Worm (Caenorhabditis elegans) whole organism, L4 larva: Measurements from ENCODE around the gene Y37E11AM.4.

Experiments used
- F10B5.3 ChIP-seq: sonication (generic microtip); optimal IDR thresholded peaks from 2 replicates; lab custom pipeline; 2016; ENCODE audit warnings: mild to moderate bottlenecking, missing genetic modification characterization, missing compliant biosample characterization
- T26A8.4 ChIP-seq: fragments of 200-800 bp; sonication (Bioruptor generic); IDR thresholded peaks from 2 replicates; pipeline ENCODE4 v1.3.6; 2022; ENCODE audit warnings: missing genetic modification characterization, missing compliant biosample characterization
- Y75B8A.6 ChIP-seq: fragments of 200-800 bp; sonication (Bioruptor generic); IDR thresholded peaks from 2 replicates; pipeline ENCODE4 v1.3.6; 2022; ENCODE audit warnings: missing genetic modification reagents, missing genetic modification characterization, missing compliant biosample characterization
- ZK337.2 ChIP-seq: fragments of 200-800 bp; sonication (Bioruptor generic); IDR thresholded peaks from 2 replicates; pipeline ENCODE4 v1.3.6; 2022; ENCODE audit warnings: missing genetic modification reagents, missing genetic modification characterization, missing compliant biosample characterization
- ZK546.5 ChIP-seq, 2 experiments: sonication (generic microtip); optimal IDR thresholded peaks; 2 replicates each; lab custom pipeline; 2017; ENCODE audit warnings: missing biosample characterization in 2 of 2, missing genetic modification characterization in 2 of 2
- aly-2 ChIP-seq: sonication (generic microtip); optimal IDR thresholded peaks from 2 replicates; lab custom pipeline; 2018; ENCODE audit warnings: missing biosample characterization, missing genetic modification characterization
- ceh-32 ChIP-seq: sonication (generic microtip); optimal IDR thresholded peaks from 2 replicates; lab custom pipeline; 2016; ENCODE audit warnings: mild to moderate bottlenecking, missing genetic modification characterization, missing compliant biosample characterization; ENCODE audit not compliant: poor library complexity
- ceh-62 ChIP-seq: sonication (generic microtip); optimal IDR thresholded peaks from 2 replicates; lab custom pipeline; 2017; ENCODE audit warnings: missing biosample characterization, missing genetic modification characterization
- ctbp-1 ChIP-seq: fragments of 200-800 bp; sonication (Bioruptor generic); IDR thresholded peaks from 2 replicates; pipeline ENCODE4 v1.3.6; 2022; ENCODE audit warnings: missing genetic modification reagents, missing genetic modification characterization, missing compliant biosample characterization
- daf-16 ChIP-seq, 3 experiments: sonication (generic microtip); optimal IDR thresholded peaks; 2 replicates each; lab custom pipeline; 2016 to 2017; ENCODE audit warnings: missing genetic modification characterization in 3 of 3, missing genetic modification reagents in 3 of 3, mild to moderate bottlenecking in 2 of 3, missing compliant biosample characterization in 2 of 3, missing biosample characterization in 1 of 3, moderate library complexity in 1 of 3
- daf-8 ChIP-seq: fragments of 200-800 bp; sonication (Bioruptor generic); IDR thresholded peaks from 2 replicates; pipeline ENCODE4 v1.3.6; 2022; ENCODE audit warnings: missing genetic modification characterization, missing compliant biosample characterization
- dmd-6 ChIP-seq: fragments of 200-800 bp; sonication (Bioruptor generic); IDR thresholded peaks from 2 replicates; pipeline ENCODE4 v1.3.6; 2022; ENCODE audit warnings: missing genetic modification reagents, missing genetic modification characterization, missing compliant biosample characterization
- dmd-8 ChIP-seq: fragments of 200-800 bp; sonication (Bioruptor generic); IDR thresholded peaks from 2 replicates; pipeline ENCODE4 v1.3.6; 2022; ENCODE audit warnings: missing genetic modification characterization, missing compliant biosample characterization
- dpl-1 ChIP-seq: fragments of 150-350 bp; optimal IDR thresholded peaks from 2 replicates; lab custom pipeline; 2014; ENCODE audit warnings: missing biosample characterization, missing genetic modification reagents, missing genetic modification characterization
- dve-1 ChIP-seq: sonication (generic microtip); optimal IDR thresholded peaks from 2 replicates; lab custom pipeline; 2017; ENCODE audit warnings: antibody characterized with exemption, mild to moderate bottlenecking, missing genetic modification characterization, missing compliant biosample characterization; ENCODE audit not compliant: insufficient read depth
- egl-27 ChIP-seq: sonication (generic microtip); optimal IDR thresholded peaks from 3 replicates; lab custom pipeline; 2017; ENCODE audit warnings: missing biosample characterization, missing genetic modification reagents, missing genetic modification characterization
- egl-43 ChIP-seq: fragments of 200-800 bp; sonication (Bioruptor generic); IDR thresholded peaks from 2 replicates; pipeline ENCODE4 v1.3.6; 2022; ENCODE audit warnings: missing genetic modification reagents, missing genetic modification characterization, missing compliant biosample characterization
- fos-1 ChIP-seq: fragments of 150-350 bp; optimal IDR thresholded peaks from 2 replicates; lab custom pipeline; 2014; ENCODE audit warnings: missing biosample characterization, missing genetic modification characterization
- gei-8 ChIP-seq: fragments of 200-800 bp; sonication (Bioruptor generic); optimal IDR thresholded peaks from 2 replicates; lab custom pipeline; 2018; ENCODE audit warnings: mild to moderate bottlenecking, missing genetic modification characterization, missing compliant biosample characterization
- jun-1 ChIP-seq: fragments of 150-350 bp; optimal IDR thresholded peaks from 2 replicates; lab custom pipeline; 2014; ENCODE audit warnings: missing biosample characterization, missing genetic modification reagents, missing genetic modification characterization
- lir-3 ChIP-seq: sonication (generic microtip); optimal IDR thresholded peaks from 2 replicates; lab custom pipeline; 2016; ENCODE audit warnings: mild to moderate bottlenecking, missing genetic modification characterization, missing compliant biosample characterization
- lsy-2 ChIP-seq, 2 experiments: fragments of 150-350 bp in 1 of 2; sonication (generic microtip) in 1 of 2; optimal IDR thresholded peaks; 2 replicates each; lab custom pipeline; 2014 to 2017; ENCODE audit warnings: missing biosample characterization in 2 of 2, missing genetic modification characterization in 2 of 2
- madf-5 ChIP-seq, 2 experiments: fragments of 200-800 bp; sonication (Bioruptor generic); IDR thresholded peaks; 2 replicates each; pipeline ENCODE4 v1.3.6; 2022; ENCODE audit warnings: missing compliant biosample characterization in 2 of 2, missing genetic modification characterization in 2 of 2
- madf-9 ChIP-seq: fragments of 200-800 bp; sonication (Bioruptor generic); conservative IDR thresholded peaks from 2 replicates; pipeline ENCODE4 v1.3.6; 2022; ENCODE audit warnings: missing genetic modification reagents, missing genetic modification characterization, missing compliant biosample characterization
- mdl-1 ChIP-seq, 2 experiments: fragments of 150-350 bp in 1 of 2; sonication (generic microtip) in 1 of 2; optimal IDR thresholded peaks; 2 replicates each; lab custom pipeline; 2014 to 2017; ENCODE audit warnings: missing biosample characterization in 2 of 2, missing genetic modification characterization in 2 of 2
- mdt-29 ChIP-seq: fragments of 200-800 bp; sonication (Bioruptor generic); IDR thresholded peaks from 2 replicates; pipeline ENCODE4 v1.3.6; 2022; ENCODE audit warnings: missing genetic modification reagents, missing genetic modification characterization, missing compliant biosample characterization
- mxl-2 ChIP-seq: fragments of 200-800 bp; sonication (Bioruptor generic); conservative IDR thresholded peaks from 2 replicates; pipeline ENCODE4 v1.3.6; 2022; ENCODE audit warnings: missing genetic modification reagents, missing genetic modification characterization, missing compliant biosample characterization
- nhr-11 ChIP-seq: fragments of 150-350 bp; optimal IDR thresholded peaks from 2 replicates; lab custom pipeline; 2014; ENCODE audit warnings: missing biosample characterization, missing genetic modification characterization
- nhr-28 ChIP-seq: fragments of 150-350 bp; optimal IDR thresholded peaks from 2 replicates; lab custom pipeline; 2014; ENCODE audit warnings: missing biosample characterization, missing genetic modification characterization
- nhr-41 ChIP-seq: fragments of 200-800 bp; sonication (Bioruptor generic); IDR thresholded peaks from 2 replicates; pipeline ENCODE4 v1.3.6; 2022; ENCODE audit warnings: missing genetic modification reagents, missing genetic modification characterization, missing compliant biosample characterization
- nhr-48 ChIP-seq: sonication (generic microtip); optimal IDR thresholded peaks from 2 replicates; lab custom pipeline; 2016; ENCODE audit warnings: mild to moderate bottlenecking, missing genetic modification characterization, missing compliant biosample characterization
- nhr-76 ChIP-seq: fragments of 150-350 bp; optimal IDR thresholded peaks from 2 replicates; lab custom pipeline; 2014; ENCODE audit warnings: missing biosample characterization, missing genetic modification characterization
- php-3 ChIP-seq: fragments of 200-800 bp; sonication (Bioruptor generic); IDR thresholded peaks from 2 replicates; pipeline ENCODE4 v1.3.6; 2022; ENCODE audit warnings: missing genetic modification reagents, missing genetic modification characterization, missing compliant biosample characterization
- rbr-2 ChIP-seq: sonication (generic microtip); optimal IDR thresholded peaks from 2 replicates; lab custom pipeline; 2016; ENCODE audit warnings: missing genotype, missing genetic modification characterization, missing compliant biosample characterization
- set-16 ChIP-seq: fragments of 200-800 bp; sonication (Bioruptor generic); IDR thresholded peaks from 2 replicates; pipeline ENCODE4 v1.3.6; 2022; ENCODE audit warnings: missing genetic modification reagents, missing genetic modification characterization, missing compliant biosample characterization
- skn-1 ChIP-seq: fragments of 150-350 bp; optimal IDR thresholded peaks from 2 replicates; lab custom pipeline; 2014; ENCODE audit warnings: missing biosample characterization, missing genetic modification characterization
- spr-1 ChIP-seq: sonication (generic microtip); optimal IDR thresholded peaks from 2 replicates; lab custom pipeline; 2016; ENCODE audit warnings: mild to moderate bottlenecking, missing genetic modification characterization, missing compliant biosample characterization
- tra-1 ChIP-seq: fragments of 200-800 bp; sonication (Bioruptor generic); IDR thresholded peaks from 2 replicates; pipeline ENCODE4 v1.3.6; 2022; ENCODE audit warnings: missing genetic modification reagents, missing genetic modification characterization, missing compliant biosample characterization
- unc-62 ChIP-seq, 3 experiments: fragments of 150-350 bp in 1 of 3; sonication (generic microtip); optimal IDR thresholded peaks in 2 of 3; peaks in 1 of 3; 1 replicate in 1 of 3; 2 replicates in 2 of 3; lab custom pipeline; 2014 to 2017; ENCODE audit warnings: missing biosample characterization in 3 of 3, missing genetic modification characterization in 3 of 3, missing genetic modification reagents in 3 of 3, missing genotype in 1 of 3
- zip-11 ChIP-seq: fragments of 200-800 bp; sonication (Bioruptor generic); IDR thresholded peaks from 2 replicates; pipeline ENCODE4 v1.3.6; 2022; ENCODE audit warnings: missing genetic modification characterization, missing compliant biosample characterization
- ztf-7 ChIP-seq: fragments of 150-350 bp; optimal IDR thresholded peaks from 2 replicates; lab custom pipeline; 2014; ENCODE audit warnings: missing biosample characterization, missing genetic modification characterization

Y37E11AM.4 gene

DNA sequence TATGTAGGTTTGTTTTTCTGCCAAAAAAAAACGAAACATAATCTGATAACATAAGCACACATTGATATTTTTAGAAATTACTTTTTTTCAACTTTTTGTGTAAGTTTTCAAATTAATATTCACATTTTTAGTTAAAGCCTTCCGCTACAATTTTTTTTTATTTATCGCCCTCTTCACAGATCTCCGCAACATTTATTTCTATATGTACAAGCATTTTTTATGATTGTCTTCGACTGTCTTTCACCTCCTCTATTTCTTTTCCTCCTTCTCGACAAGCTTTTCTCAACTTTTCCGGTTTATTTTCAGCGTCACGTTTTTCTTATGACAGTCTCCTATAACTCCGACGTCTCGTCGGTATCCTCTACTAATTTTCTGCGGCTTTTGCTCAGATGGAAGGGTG lies 33.3 kb upstream of the Y37E11AM.4 start, which contains the start of gene best-20:
best-20 (plus strand) TSS at position 301 of the 400 bp plus-strand sequence.
- no peak for TF ChIP-seq nhr-11 (tag; lab: Kevin White, UChicago)
- TF ChIP-seq T26A8.4 = no peak
- TF ChIP-seq Y75B8A.6 (GFP tag; lab: Robert Waterston, UW) = no peak

ce11 chrIV:3755355-3755754 lies 32.8 kb upstream of the Y37E11AM.4 start, which contains the start of gene Y37E11AR.7:
Gene Y37E11AR.7 (minus strand): TSS chrIV:3755455.
- TF ChIP-seq daf-8 (no peak), madf-5 (GFP tag; IDR thresholded peaks at IDR 0.05; lab: Robert Waterston, UW) (no peak), dve-1 (tag; lab: Kevin White, UChicago) (no peak), mdt-29 (GFP tag; lab: Robert Waterston, UW) (no peak), skn-1 (tag; lab: Kevin White, UChicago) (no peak), aly-2 (tag; lab: Kevin White, UChicago) (no peak), Y75B8A.6 (GFP tag; lab: Robert Waterston, UW) (no peak), F10B5.3 (no peak), mdl-1 (tag; optimal IDR thresholded peaks at IDR 0.05; lab: Kevin White, UChicago) (no peak), egl-43 (no peak), jun-1 (tag; lab: Kevin White, UChicago) (no peak)

ce11 chrIV:3752276-3752675 lies 29.7 kb upstream of the Y37E11AM.4 start:
- no peak for TF ChIP-seq daf-8
- peak; percentile 97 for TF ChIP-seq nhr-28 (tag; lab: Kevin White, UChicago)
- TF ChIP-seq, all 104 proteins: peak for 1

ce11 chrIV:3751001-3751400 lies 28.4 kb upstream of the Y37E11AM.4 start, which contains the start of gene ugt-45:
Gene ugt-45 (minus strand): TSS chrIV:3751101.
- no peak for TF ChIP-seq ceh-62 (tag; lab: Kevin White, UChicago)
- no peak for TF ChIP-seq ZK337.2 (GFP tag; lab: Robert Waterston, UW)
- no peak for TF ChIP-seq ztf-7 (tag; lab: Kevin White, UChicago)
- no peak for TF ChIP-seq nhr-76 (tag; lab: Kevin White, UChicago)
- TF ChIP-seq egl-27 (tag; lab: Kevin White, UChicago) = no peak
- no peak for TF ChIP-seq fos-1 (tag; lab: Kevin White, UChicago)
- TF ChIP-seq ceh-32 = no peak
- TF ChIP-seq nhr-28 (tag; lab: Kevin White, UChicago) = peak; percentile 76

DNA sequence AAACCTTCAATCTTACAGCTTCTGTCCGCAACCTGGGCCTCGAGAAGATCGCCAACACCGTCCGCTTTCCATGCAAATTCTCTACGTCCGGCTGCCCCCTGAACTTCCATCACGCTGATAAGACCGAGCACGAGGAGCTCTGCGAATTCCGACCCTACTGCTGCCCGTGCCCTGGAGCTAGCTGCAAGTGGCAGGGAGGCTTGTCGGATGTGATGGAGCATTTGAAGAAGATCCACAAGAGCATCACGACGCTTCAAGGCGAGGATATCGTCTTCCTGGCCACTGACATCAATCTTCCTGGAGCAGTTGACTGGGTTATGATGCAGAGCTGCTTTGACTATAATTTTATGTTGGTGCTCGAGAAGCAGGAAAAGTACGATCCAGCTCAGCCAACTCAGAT lies 23.2 kb upstream of the Y37E11AM.4 start:
- TF ChIP-seq madf-9 (GFP tag; lab: Robert Waterston, UW) (no peak), dpl-1 (GFP tag; lab: Kevin White, UChicago) (no peak), set-16 (peak; percentile 72), daf-16 (GFP tag; optimal IDR thresholded peaks at IDR 0.05; lab: Kevin White, UChicago) (no peak), daf-16 (tag; optimal IDR thresholded peaks at IDR 0.05; lab: Kevin White, UChicago) (no peak), nhr-11 (tag; lab: Kevin White, UChicago) (no peak), php-3 (no peak), gei-8 (no peak), daf-8 (no peak), dmd-8 (0 out of 2 replicates have a peak, but pooled peaks have one; percentile 10), ctbp-1 (GFP tag; lab: Robert Waterston, UW) (no peak), dmd-6 (no peak)

DNA sequence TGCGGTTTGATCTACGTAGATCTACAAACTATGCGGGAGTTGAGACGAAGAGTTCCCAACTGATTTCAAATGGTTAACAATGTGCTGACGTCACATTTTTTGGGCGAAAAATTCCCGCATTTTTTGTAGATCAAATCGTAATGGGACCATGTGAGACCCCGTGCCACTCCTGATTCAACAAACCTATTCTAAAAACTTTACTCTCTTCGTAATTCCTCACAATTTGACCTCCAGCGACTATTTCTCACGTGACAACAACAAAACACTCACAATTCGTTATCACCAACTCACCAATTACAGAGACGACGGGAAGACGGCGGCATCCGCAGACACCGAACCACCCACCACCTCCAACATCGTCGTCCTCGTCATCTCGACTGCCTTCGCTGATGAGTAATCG lies 21.2 kb upstream of the Y37E11AM.4 start, which contains the start of gene siah-1:
siah-1 (plus strand) TSS at position 301 of the 400 bp plus-strand sequence.
- no peak for TF ChIP-seq spr-1
- no peak for TF ChIP-seq fos-1 (tag; lab: Kevin White, UChicago)
- TF ChIP-seq ZK546.5 (tag; optimal IDR thresholded peaks at IDR 0.05; lab: Kevin White, UChicago) = no peak
- TF ChIP-seq madf-5 (GFP tag; IDR thresholded peaks at IDR 0.05; lab: Robert Waterston, UW) = no peak
- 0 out of 2 replicates have a peak, but pooled peaks have one; percentile 17 for TF ChIP-seq set-16
- no peak for TF ChIP-seq lir-3
- no peak for TF ChIP-seq nhr-48
- no peak for TF ChIP-seq tra-1 (GFP tag; lab: Robert Waterston, UW)
- TF ChIP-seq zip-11 (GFP tag; lab: Robert Waterston, UW) = no peak
- peak; percentile 30 for TF ChIP-seq dmd-6
- no peak for TF ChIP-seq nhr-41 (GFP tag; lab: Robert Waterston, UW)
- TF ChIP-seq mdl-1 (tag; optimal IDR thresholded peaks at IDR 0.05; lab: Kevin White, UChicago) = no peak
- peak in 1 of 2 experiments; percentile 55 for TF ChIP-seq unc-62 (GFP tag; optimal IDR thresholded peaks at IDR 0.05 in 1 of 2; lab: Kevin White, UChicago)
- no peak for TF ChIP-seq unc-62 (tag; optimal IDR thresholded peaks at IDR 0.05; lab: Kevin White, UChicago)
- TF ChIP-seq lsy-2 (tag; optimal IDR thresholded peaks at IDR 0.05; lab: Kevin White, UChicago) = no peak
- no peak for TF ChIP-seq mxl-2 (GFP tag; lab: Robert Waterston, UW)
- TF ChIP-seq ztf-7 (tag; lab: Kevin White, UChicago) = no peak
- no peak for TF ChIP-seq rbr-2
